Worm (Caenorhabditis elegans): ENCODE data around the gene R74.8.

Gene R74.8

ce11 chrIII:4240126-4240525 is 34.0 kb downstream of the R74.8 start (continued):
- TF ChIP-seq nhr-90 (tag; optimal IDR thresholded peaks at IDR 0.05; ENCODE audit: poor library complexity) (no peak), snu-23 (GFP tag; optimal IDR thresholded peaks at IDR 0.05) (no peak), elt-2 (tag; optimal IDR thresholded peaks at IDR 0.05) (peak; percentile 87), pax-3 (tag; optimal IDR thresholded peaks at IDR 0.05) (no peak), unc-30 (tag; optimal IDR thresholded peaks at IDR 0.05) (no peak), nhr-20 (tag; optimal IDR thresholded peaks at IDR 0.05) (peak; percentile 76), ceh-63 (GFP tag; optimal IDR thresholded peaks at IDR 0.05) (no peak)

DNA sequence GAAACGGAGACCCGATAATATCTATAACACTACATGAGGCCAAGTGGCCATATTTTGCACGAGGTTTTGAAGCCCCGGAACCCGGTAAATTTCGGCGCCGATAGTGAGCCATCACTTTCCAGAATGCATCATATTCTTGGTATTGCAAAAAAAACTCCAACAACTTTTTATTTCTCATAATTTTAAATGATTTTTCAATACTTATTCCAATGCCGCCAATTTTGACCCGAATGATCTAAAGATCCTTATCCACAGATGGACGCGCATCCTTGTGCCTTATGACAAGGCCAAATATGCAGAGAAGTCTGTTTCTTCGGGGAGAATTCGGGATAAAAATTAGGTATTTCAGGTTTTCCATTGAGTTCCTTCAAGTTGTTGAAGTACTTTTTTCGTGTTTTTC is 35.1 kb downstream of the R74.8 start:
- TF ChIP-seq lin-15B (tag; optimal IDR thresholded peaks at IDR 0.05) (no peak), sup-37 (GFP tag; optimal IDR thresholded peaks at IDR 0.05) (no peak), xbp-1 (tag; optimal IDR thresholded peaks at IDR 0.05) (no peak), nhr-85 (tag) (peak; percentile 86), nhr-20 (tag; optimal IDR thresholded peaks at IDR 0.05) (peak; percentile 49), ama-1 (optimal IDR thresholded peaks at IDR 0.05) (no peak), ceh-88 (GFP tag; IDR thresholded peaks at IDR 0.05) (no peak)

- TF ChIP-seq pag-3 (tag; optimal IDR thresholded peaks at IDR 0.05; ENCODE audit: borderline replicate concordance, insufficient read depth) (no peak), skn-1 (tag; optimal IDR thresholded peaks at IDR 0.05) (peak; percentile 66), Y116A8C.19 (tag; optimal IDR thresholded peaks at IDR 0.05; ENCODE audit: borderline replicate concordance) (no peak), ces-1 (GFP tag; optimal IDR thresholded peaks at IDR 0.05) (no peak), zip-4 (GFP tag; optimal IDR thresholded peaks at IDR 0.05) (peak; percentile 30), fos-1 (tag; optimal IDR thresholded peaks at IDR 0.05) (no peak), nhr-28 (tag; optimal IDR thresholded peaks at IDR 0.05) (no peak), tlp-1 (tag; optimal IDR thresholded peaks at IDR 0.05) (no peak)
Measured at ce11 chrIII:4242225-4242862, 36.3 kb downstream of the R74.8 start, which contains the start of gene F43C1.7. F43C1.7 (minus strand) TSS chrIII:4242575.

DNA sequence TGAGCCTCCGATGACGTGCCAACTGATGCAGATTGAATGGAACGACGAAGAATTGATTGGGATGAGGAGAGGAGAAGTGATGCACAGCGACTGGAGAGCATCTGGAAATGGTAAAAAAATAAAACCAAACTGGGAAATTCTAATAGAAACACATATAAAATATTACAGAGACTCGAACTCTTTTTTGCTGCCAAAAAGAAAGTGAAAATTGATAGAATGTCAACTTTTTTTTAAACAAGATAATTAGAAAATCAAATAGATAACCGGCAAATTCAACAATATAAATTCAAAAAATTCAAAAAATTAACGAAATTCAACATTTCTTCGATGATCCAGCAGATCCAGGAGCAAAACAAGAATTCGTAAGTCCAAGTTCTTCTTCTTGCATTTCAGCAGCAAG is 37.4 kb downstream of the R74.8 start, which contains the start of gene mrpl-21:
Gene mrpl-21, minus strand, starts transcription at position 101 of the 400 bp plus-strand sequence.
- no peak for TF ChIP-seq grh-1 (GFP tag; IDR thresholded peaks at IDR 0.05)
- no peak for TF ChIP-seq swsn-7 (tag; optimal IDR thresholded peaks at IDR 0.05)
- TF ChIP-seq lin-13 (GFP tag; optimal IDR thresholded peaks at IDR 0.05): no peak
- TF ChIP-seq hlh-4 (tag; optimal IDR thresholded peaks at IDR 0.05): no peak
- TF ChIP-seq efl-1 (optimal IDR thresholded peaks at IDR 0.05): no peak
- TF ChIP-seq efl-1 (GFP tag; optimal IDR thresholded peaks at IDR 0.05 in 1 of 2): peak in 1 of 2 experiments; percentile 31
- no peak for TF ChIP-seq nhr-90 (tag; optimal IDR thresholded peaks at IDR 0.05; ENCODE audit: poor library complexity)
- peak; percentile 2 for TF ChIP-seq nhr-85 (tag)
- no peak for TF ChIP-seq dpl-1 (GFP tag; optimal IDR thresholded peaks at IDR 0.05)
- no peak for TF ChIP-seq mep-1 (tag; optimal IDR thresholded peaks at IDR 0.05)
- TF ChIP-seq hpl-2 (GFP tag; optimal IDR thresholded peaks at IDR 0.05): no peak

- no peak for TF ChIP-seq sup-37 (GFP tag; optimal IDR thresholded peaks at IDR 0.05)
- no peak for TF ChIP-seq zip-4 (GFP tag; optimal IDR thresholded peaks at IDR 0.05)
- no peak for TF ChIP-seq mef-2 (tag; optimal IDR thresholded peaks at IDR 0.05)
- no peak for TF ChIP-seq nhr-85 (tag)
- no peak for TF ChIP-seq unc-86 (tag; optimal IDR thresholded peaks at IDR 0.05)
- TF ChIP-seq nhr-19 (GFP tag; conservative IDR thresholded peaks at IDR 0.05): no peak
- TF ChIP-seq grh-1 (GFP tag; IDR thresholded peaks at IDR 0.05): no peak
- TF ChIP-seq unc-98 (GFP tag; IDR thresholded peaks at IDR 0.05): no peak
- no peak for TF ChIP-seq swsn-7 (tag; optimal IDR thresholded peaks at IDR 0.05)
- no peak for TF ChIP-seq ztf-4 (tag; optimal IDR thresholded peaks at IDR 0.05)
- no peak for TF ChIP-seq Y116A8C.19 (tag; optimal IDR thresholded peaks at IDR 0.05; ENCODE audit: borderline replicate concordance)
- TF ChIP-seq ama-1 (optimal IDR thresholded peaks at IDR 0.05): no peak
- TF ChIP-seq zag-1 (tag; optimal IDR thresholded peaks at IDR 0.05): no peak
- TF ChIP-seq C16A3.4 (tag; optimal IDR thresholded peaks at IDR 0.05): no peak
- TF ChIP-seq lin-15B (tag; optimal IDR thresholded peaks at IDR 0.05): no peak
Measured at ce11 chrIII:4244285-4244684, 38.2 kb downstream of the R74.8 start, which contains the start of gene zhit-2. zhit-2 (minus strand) TSS chrIII:4244385.
